Worm (Caenorhabditis elegans) whole organism, mixed stage, embryonic: ENCODE data around the gene bud-13.

Source experiments
- M03D4.4 ChIP-seq: sonication (generic microtip); optimal IDR thresholded peaks from 2 replicates; lab custom pipeline; 2017; ENCODE audit warnings: mild to moderate bottlenecking, missing genetic modification characterization, missing compliant biosample characterization
- bed-3 ChIP-seq: fragments of 200-800 bp; sonication (Bioruptor generic); optimal IDR thresholded peaks from 3 replicates; lab custom pipeline; 2018; ENCODE audit warnings: mild to moderate bottlenecking, missing genetic modification characterization, moderate library complexity, missing compliant biosample characterization
- blmp-1 ChIP-seq: fragments of 150-350 bp; optimal IDR thresholded peaks from 2 replicates; lab custom pipeline; 2014; ENCODE audit warnings: missing biosample characterization, missing genetic modification characterization
- ceh-43 ChIP-seq: fragments of 200-800 bp; sonication (Bioruptor generic); optimal IDR thresholded peaks from 2 replicates; lab custom pipeline; 2018; ENCODE audit warnings: mild to moderate bottlenecking, missing genetic modification characterization, moderate library complexity, missing compliant biosample characterization
- ces-1 ChIP-seq: fragments of 150-350 bp; optimal IDR thresholded peaks from 2 replicates; lab custom pipeline; 2014; ENCODE audit warnings: missing biosample characterization, missing genetic modification reagents, missing genetic modification characterization
- cnd-1 ChIP-seq: fragments of 200-800 bp; sonication (Bioruptor generic); optimal IDR thresholded peaks from 2 replicates; lab custom pipeline; 2018; ENCODE audit warnings: mild to moderate bottlenecking, missing genetic modification characterization, missing compliant biosample characterization
- drap-1 ChIP-seq: fragments of 200-800 bp; sonication (Bioruptor generic); optimal IDR thresholded peaks from 3 replicates; lab custom pipeline; 2018; ENCODE audit warnings: mild to moderate bottlenecking, missing genetic modification characterization, missing compliant biosample characterization
- elt-1 ChIP-seq: sonication (generic microtip); optimal IDR thresholded peaks from 2 replicates; lab custom pipeline; 2017; ENCODE audit warnings: missing genetic modification characterization, mild to moderate bottlenecking, missing compliant biosample characterization, antibody characterized with exemption, moderate library complexity, borderline replicate concordance; ENCODE audit not compliant: insufficient read depth
- elt-3 ChIP-seq: fragments of 150-350 bp; optimal IDR thresholded peaks from 2 replicates; lab custom pipeline; 2014; ENCODE audit warnings: missing biosample characterization, missing genetic modification characterization
- flh-1 ChIP-seq: fragments of 200-800 bp; sonication (Bioruptor generic); optimal IDR thresholded peaks from 2 replicates; lab custom pipeline; 2018; ENCODE audit warnings: mild to moderate bottlenecking, missing genetic modification characterization, moderate library complexity, missing compliant biosample characterization
- ham-2 ChIP-seq: fragments of 200-800 bp; sonication (Bioruptor generic); optimal IDR thresholded peaks from 2 replicates; lab custom pipeline; 2018; ENCODE audit warnings: mild to moderate bottlenecking, missing genetic modification characterization, missing compliant biosample characterization
- hlh-1 ChIP-seq: fragments of 150-350 bp; optimal IDR thresholded peaks from 2 replicates; lab custom pipeline; 2014; ENCODE audit warnings: missing biosample characterization, missing genetic modification reagents, missing genetic modification characterization
- lin-13 ChIP-seq: fragments of 150-350 bp; optimal IDR thresholded peaks from 2 replicates; lab custom pipeline; 2014; ENCODE audit warnings: missing biosample characterization, missing genetic modification characterization
- lin-32 ChIP-seq: fragments of 200-800 bp; sonication (Bioruptor generic); optimal IDR thresholded peaks from 2 replicates; lab custom pipeline; 2018; ENCODE audit warnings: mild to moderate bottlenecking, missing genetic modification characterization, missing compliant biosample characterization
- mab-5 ChIP-seq: fragments of 150-350 bp; optimal IDR thresholded peaks from 2 replicates; lab custom pipeline; 2014; ENCODE audit warnings: missing biosample characterization, missing genetic modification characterization
- mls-2 ChIP-seq: sonication (generic microtip); optimal IDR thresholded peaks from 2 replicates; lab custom pipeline; 2016; ENCODE audit warnings: mild to moderate bottlenecking, missing genetic modification characterization, moderate library complexity, missing compliant biosample characterization
- nhr-12 ChIP-seq: fragments of 150-350 bp; optimal IDR thresholded peaks from 2 replicates; lab custom pipeline; 2014; ENCODE audit warnings: missing biosample characterization, missing genetic modification characterization
- nhr-2 ChIP-seq: fragments of 150-350 bp; optimal IDR thresholded peaks from 2 replicates; lab custom pipeline; 2014; ENCODE audit warnings: missing biosample characterization, missing genetic modification characterization
- nhr-28 ChIP-seq: fragments of 150-350 bp; optimal IDR thresholded peaks from 2 replicates; lab custom pipeline; 2014; ENCODE audit warnings: missing biosample characterization, missing genetic modification characterization
- pha-4 ChIP-seq: fragments of 150-350 bp; optimal IDR thresholded peaks from 2 replicates; lab custom pipeline; 2018; ENCODE audit warnings: missing biosample characterization, missing genetic modification reagents, missing genetic modification characterization
- sem-2 ChIP-seq: fragments of 200-800 bp; sonication (Bioruptor generic); optimal IDR thresholded peaks from 2 replicates; lab custom pipeline; 2018; ENCODE audit warnings: mild to moderate bottlenecking, missing genetic modification characterization, missing compliant biosample characterization
- sptf-1 ChIP-seq: sonication (generic microtip); optimal IDR thresholded peaks from 2 replicates; lab custom pipeline; 2017; ENCODE audit warnings: mild to moderate bottlenecking, missing genetic modification characterization, moderate library complexity, missing compliant biosample characterization
- tbx-8 ChIP-seq: fragments of 200-800 bp; sonication (Bioruptor generic); optimal IDR thresholded peaks from 2 replicates; lab custom pipeline; 2018; ENCODE audit warnings: mild to moderate bottlenecking, missing genetic modification characterization, moderate library complexity, missing compliant biosample characterization
- unc-120 ChIP-seq: sonication (generic microtip); optimal IDR thresholded peaks from 2 replicates; lab custom pipeline; 2017; ENCODE audit warnings: missing genetic modification characterization, missing compliant biosample characterization; ENCODE audit not compliant: poor library complexity, severe bottlenecking
- unc-39 ChIP-seq: fragments of 150-350 bp; optimal IDR thresholded peaks from 2 replicates; lab custom pipeline; 2014; ENCODE audit warnings: missing biosample characterization, missing genetic modification characterization
- unc-62 ChIP-seq: fragments of 150-350 bp; optimal IDR thresholded peaks from 2 replicates; lab custom pipeline; 2014; ENCODE audit warnings: missing biosample characterization, missing genetic modification reagents, missing genetic modification characterization
- zip-8 ChIP-seq: fragments of 150-350 bp; optimal IDR thresholded peaks from 2 replicates; lab custom pipeline; 2014; ENCODE audit warnings: missing biosample characterization, missing genetic modification characterization
- ztf-11 ChIP-seq: fragments of 150-350 bp; optimal IDR thresholded peaks from 2 replicates; lab custom pipeline; 2014; ENCODE audit warnings: missing biosample characterization, missing genetic modification characterization

bud-13 gene

ce11 chrIII:8967639-8968038 lies at the start of gene bud-13, which contains the start of gene rpap-2:
Gene bud-13, minus strand, starts transcription at chrIII:8967727.
Gene rpap-2, plus strand, starts transcription at chrIII:8967967.
- TF ChIP-seq tbx-8 (GFP tag; lab: Kevin White, UChicago) (no peak), unc-120 (tag; lab: Kevin White, UChicago) (no peak), bed-3 (GFP tag; lab: Kevin White, UChicago) (no peak), ceh-43 (no peak), mls-2 (no peak), M03D4.4 (tag; lab: Kevin White, UChicago) (no peak), sem-2 (GFP tag; lab: Kevin White, UChicago) (no peak), mab-5 (tag; lab: Kevin White, UChicago) (no peak), sptf-1 (tag; lab: Kevin White, UChicago) (no peak), unc-39 (tag; lab: Kevin White, UChicago) (no peak), nhr-2 (tag; lab: Kevin White, UChicago) (no peak)

ce11 chrIII:9017181-9017651 lies 49.7 kb upstream of the bud-13 start, which contains the start of gene F59B2.12:
Gene F59B2.12, plus strand, starts transcription at chrIII:9017601.
- TF ChIP-seq cnd-1 (tag; lab: Kevin White, UChicago) (no peak), lin-32 (GFP tag; lab: Kevin White, UChicago) (no peak), hlh-1 (tag; lab: Kevin White, UChicago) (no peak), drap-1 (no peak), flh-1 (GFP tag; lab: Kevin White, UChicago) (no peak), sptf-1 (tag; lab: Kevin White, UChicago) (no peak), nhr-12 (tag; lab: Kevin White, UChicago) (no peak), mab-5 (tag; lab: Kevin White, UChicago) (no peak), nhr-2 (tag; lab: Kevin White, UChicago) (no peak), ztf-11 (tag; lab: Kevin White, UChicago) (no peak), ces-1 (GFP tag; lab: Kevin White, UChicago) (no peak), unc-39 (tag; lab: Kevin White, UChicago) (no peak), zip-8 (tag; lab: Kevin White, UChicago) (no peak), tbx-8 (GFP tag; lab: Kevin White, UChicago) (no peak), elt-3 (tag; lab: Kevin White, UChicago) (no peak), nhr-28 (tag; lab: Kevin White, UChicago) (no peak), ham-2 (GFP tag; lab: Kevin White, UChicago) (no peak), pha-4 (no peak)

- TF ChIP-seq sem-2 (GFP tag; lab: Kevin White, UChicago) = no peak
- TF ChIP-seq sptf-1 (tag; lab: Kevin White, UChicago) = no peak
- no peak for TF ChIP-seq cnd-1 (tag; lab: Kevin White, UChicago)
- TF ChIP-seq ztf-11 (tag; lab: Kevin White, UChicago) = no peak
- no peak for TF ChIP-seq unc-39 (tag; lab: Kevin White, UChicago)
Measured at ce11 chrIII:9012309-9012708, 44.8 kb upstream of the bud-13 start, which contains the start of gene F59B2.9. Gene F59B2.9, minus strand, starts transcription at chrIII:9012409.

ce11 chrIII:9010047-9010446 lies 42.5 kb upstream of the bud-13 start, which contains the start of gene F59B2.8:
Gene F59B2.8, minus strand, starts transcription at chrIII:9010197.
- no peak for TF ChIP-seq sem-2 (GFP tag; lab: Kevin White, UChicago)
- TF ChIP-seq mls-2 = peak; percentile 22
- peak; percentile 62 for TF ChIP-seq unc-62
- no peak for TF ChIP-seq pha-4
- peak; percentile 25 for TF ChIP-seq ces-1 (GFP tag; lab: Kevin White, UChicago)
- TF ChIP-seq hlh-1 (tag; lab: Kevin White, UChicago) = peak; percentile 15
- no peak for TF ChIP-seq blmp-1 (tag; lab: Kevin White, UChicago)
- TF ChIP-seq unc-120 (tag; lab: Kevin White, UChicago) = peak; percentile 20
- no peak for TF ChIP-seq flh-1 (GFP tag; lab: Kevin White, UChicago)

- TF ChIP-seq elt-1 (tag; lab: Kevin White, UChicago) = no peak
- TF ChIP-seq nhr-12 (tag; lab: Kevin White, UChicago) = peak; percentile 57
- peak; percentile 69 for TF ChIP-seq unc-62
- TF ChIP-seq hlh-1 (tag; lab: Kevin White, UChicago) = peak; percentile 87
- TF ChIP-seq pha-4 = peak; percentile 22
- peak; percentile 59 for TF ChIP-seq drap-1
- no peak for TF ChIP-seq unc-39 (tag; lab: Kevin White, UChicago)
- peak; percentile 24 for TF ChIP-seq cnd-1 (tag; lab: Kevin White, UChicago)
- TF ChIP-seq zip-8 (tag; lab: Kevin White, UChicago) = no peak
- TF ChIP-seq ceh-43 = no peak
- TF ChIP-seq lin-32 (GFP tag; lab: Kevin White, UChicago) = no peak
- peak; percentile 10 for TF ChIP-seq sptf-1 (tag; lab: Kevin White, UChicago)
- TF ChIP-seq unc-120 (tag; lab: Kevin White, UChicago) = peak; percentile 67
- TF ChIP-seq lin-13 (tag; lab: Kevin White, UChicago) = no peak
Measured at ce11 chrIII:9007183-9007582, 39.7 kb upstream of the bud-13 start.
